Fruit fly (Drosophila melanogaster): ENCODE measurements around the gene Usp2.
A peak's percentile ranks its signal among the peaks of the same experiment; 100 is the strongest.

Usp2 gene

DNA sequence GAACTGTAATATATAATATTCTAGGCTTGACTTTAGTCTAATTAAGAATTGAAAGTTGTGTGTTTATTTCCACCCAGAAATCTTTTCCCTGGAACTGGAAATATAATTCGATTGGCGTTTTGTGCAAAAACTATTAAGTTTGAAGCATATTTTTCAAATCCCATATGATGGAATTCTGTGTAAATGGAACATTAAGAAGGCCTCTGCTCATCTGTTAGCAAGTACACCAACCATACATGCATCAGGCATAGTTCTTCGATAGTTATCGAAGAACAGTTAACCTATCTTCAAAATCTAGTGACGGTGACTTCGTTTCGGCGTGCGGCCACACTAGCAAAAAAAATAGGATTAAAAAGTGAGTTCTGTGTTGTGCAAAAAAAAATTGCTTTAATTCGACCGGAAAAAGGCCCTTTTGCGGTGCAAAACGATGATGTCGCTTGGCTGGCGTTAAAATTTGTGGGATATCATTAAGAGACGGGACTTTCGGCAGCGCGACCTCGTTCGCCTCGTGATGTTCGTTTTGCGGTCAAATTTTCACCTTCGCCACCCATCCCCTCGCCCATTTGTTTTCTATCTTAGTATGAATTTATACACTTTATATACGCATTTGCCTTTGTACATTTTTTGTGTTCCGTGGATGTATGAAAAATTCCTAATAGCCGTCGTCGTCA, at the start of gene Usp2 (continued):
- TF ChIP-seq pfk (GFP tag; optimal IDR thresholded peaks at IDR 0.05): no peak
- peak; percentile 66; the same call in 1 of the 2 replicates for TF ChIP-seq inv (GFP tag; IDR thresholded peaks at IDR 0.05; ENCODE audit: partially characterized antibody)
- TF ChIP-seq E2f2 (GFP tag; IDR thresholded peaks at IDR 0.05): peak; percentile 27; the same call in 1 of the 2 replicates
- TF ChIP-seq fu2 (GFP tag; optimal IDR thresholded peaks at IDR 0.05): no peak
- no peak for TF ChIP-seq CG12391 (tag; optimal IDR thresholded peaks at IDR 0.05)
- TF ChIP-seq CG10267 (tag; optimal IDR thresholded peaks at IDR 0.05): peak; percentile 29
- TF ChIP-seq sqz (GFP tag; optimal IDR thresholded peaks at IDR 0.05): peak; percentile 25
- no peak for TF ChIP-seq dati (GFP tag; IDR thresholded peaks at IDR 0.05)
- peak; percentile 64 for TF ChIP-seq HmgD (GFP tag; optimal IDR thresholded peaks at IDR 0.05)
- TF ChIP-seq CG6175 (GFP tag; IDR thresholded peaks at IDR 0.05): no peak
- peak; percentile 74 for TF ChIP-seq CG16813 (GFP tag; IDR thresholded peaks at IDR 0.05; ENCODE audit: partially characterized antibody)
- TF ChIP-seq Sin3A (optimal IDR thresholded peaks at IDR 0.05): peak; percentile 48
- peak; percentile 47 for TF ChIP-seq nmo (GFP tag; optimal IDR thresholded peaks at IDR 0.05)
- TF ChIP-seq ranshi (GFP tag; IDR thresholded peaks at IDR 0.05): 0 out of 2 replicates have a peak, but pooled peaks have one; percentile 10
- TF ChIP-seq Ets97D (GFP tag; optimal IDR thresholded peaks at IDR 0.05): peak; percentile 53
- peak; percentile 55 for TF ChIP-seq pita (GFP tag; optimal IDR thresholded peaks at IDR 0.05)
- no peak for TF ChIP-seq CG12942 (GFP tag; optimal IDR thresholded peaks at IDR 0.05)
- 0 out of 2 replicates have a peak, but pooled peaks have one; percentile 12 for TF ChIP-seq chm (GFP tag; IDR thresholded peaks at IDR 0.05)
- TF ChIP-seq Ada2b (GFP tag; IDR thresholded peaks at IDR 0.05): no peak
- peak; percentile 14 for TF ChIP-seq Antp (GFP tag; optimal IDR thresholded peaks at IDR 0.05)
- no peak for TF ChIP-seq CG10274 (GFP tag; optimal IDR thresholded peaks at IDR 0.05)
- peak; percentile 11 for TF ChIP-seq gro (GFP tag; optimal IDR thresholded peaks at IDR 0.05)
- peak; percentile 42 for TF ChIP-seq nerfin-1 (tag; optimal IDR thresholded peaks at IDR 0.05)
- no peak for TF ChIP-seq zfh1 (GFP tag; IDR thresholded peaks at IDR 0.05)
- no peak for TF ChIP-seq cas (GFP tag; IDR thresholded peaks at IDR 0.05)
- peak; percentile 79 for TF ChIP-seq knrl (GFP tag; IDR thresholded peaks at IDR 0.05; ENCODE audit: partially characterized antibody)
- TF ChIP-seq Doc3 (GFP tag; IDR thresholded peaks at IDR 0.05; ENCODE audit: partially characterized antibody): 0 out of 3 replicates have a peak, but pooled peaks have one; percentile 11
- no peak for TF ChIP-seq CG12071 (GFP tag; optimal IDR thresholded peaks at IDR 0.05)
- TF ChIP-seq peb (GFP tag; IDR thresholded peaks at IDR 0.05): no peak
- TF ChIP-seq CG14710 (tag; optimal IDR thresholded peaks at IDR 0.05): peak; percentile 63
- TF ChIP-seq CG34224 (GFP tag; IDR thresholded peaks at IDR 0.05; ENCODE audit: partially characterized antibody): no peak
- TF ChIP-seq CG4282 (GFP tag; optimal IDR thresholded peaks at IDR 0.05): no peak
- peak; percentile 16 for TF ChIP-seq Dp (GFP tag; optimal IDR thresholded peaks at IDR 0.05)
- no peak for TF ChIP-seq dmrt11E (tag; optimal IDR thresholded peaks at IDR 0.05)
- TF ChIP-seq Ssrp (tag; optimal IDR thresholded peaks at IDR 0.05): no peak
- TF ChIP-seq CG1602 (GFP tag; optimal IDR thresholded peaks at IDR 0.05): no peak
- peak; percentile 9 for TF ChIP-seq CTCF (GFP tag; optimal IDR thresholded peaks at IDR 0.05)
- peak; percentile 51 for TF ChIP-seq trem (tag; optimal IDR thresholded peaks at IDR 0.05)
- TF ChIP-seq CoRest (tag; optimal IDR thresholded peaks at IDR 0.05): peak; percentile 43
- TF ChIP-seq NFAT (GFP tag; IDR thresholded peaks at IDR 0.05): peak; percentile 62; the same call in 1 of the 2 replicates
- no peak for TF ChIP-seq luna (GFP tag; optimal IDR thresholded peaks at IDR 0.05)
- no peak for TF ChIP-seq tx (GFP tag; optimal IDR thresholded peaks at IDR 0.05)
- TF ChIP-seq Ets65A (GFP tag): peak; percentile 38
- TF ChIP-seq az2 (GFP tag; optimal IDR thresholded peaks at IDR 0.05): no peak
- peak; percentile 83 for TF ChIP-seq CG7357 (GFP tag; IDR thresholded peaks at IDR 0.05)
- TF ChIP-seq stwl (tag; optimal IDR thresholded peaks at IDR 0.05): peak; percentile 39
- TF ChIP-seq gfzf (GFP tag; optimal IDR thresholded peaks at IDR 0.05): peak; percentile 88
- TF ChIP-seq row (GFP tag; IDR thresholded peaks at IDR 0.05): peak; percentile 71
- peak; percentile 72 for TF ChIP-seq Med (GFP tag)
- peak; percentile 71 for TF ChIP-seq CG1603 (tag; optimal IDR thresholded peaks at IDR 0.05)
- TF ChIP-seq vfl (GFP tag; optimal IDR thresholded peaks at IDR 0.05): no peak
